Worm (Caenorhabditis elegans) whole organism, L3 larva: ENCODE data around the gene Y119D3B.14.

Source experiments
- aly-2 ChIP-seq: fragments of 150-350 bp; optimal IDR thresholded peaks from 2 replicates; lab custom pipeline; 2014; ENCODE audit warnings: missing biosample characterization, missing genetic modification characterization
- ceh-16 ChIP-seq: sonication (generic microtip); optimal IDR thresholded peaks from 2 replicates; lab custom pipeline; 2017; ENCODE audit warnings: missing biosample characterization, missing genetic modification characterization
- ceh-82 ChIP-seq: fragments of 150-350 bp; optimal IDR thresholded peaks from 2 replicates; lab custom pipeline; 2014; ENCODE audit warnings: missing biosample characterization, missing genetic modification characterization
- ceh-9 ChIP-seq: sonication (generic microtip); optimal IDR thresholded peaks from 2 replicates; lab custom pipeline; 2018; ENCODE audit warnings: missing biosample characterization, missing genetic modification characterization
- daf-12 ChIP-seq: fragments of 150-350 bp; optimal IDR thresholded peaks from 2 replicates; lab custom pipeline; 2014; ENCODE audit warnings: missing biosample characterization, missing genetic modification reagents, missing genetic modification characterization
- elt-3 ChIP-seq, 3 experiments: fragments of 150-350 bp in 1 of 3; sonication (generic microtip) in 2 of 3; optimal IDR thresholded peaks; 2 replicates in 2 of 3; 4 replicates in 1 of 3; lab custom pipeline; 2014 to 2017; ENCODE audit warnings: missing biosample characterization in 3 of 3, missing genetic modification characterization in 3 of 3
- fos-1 ChIP-seq: fragments of 150-350 bp; optimal IDR thresholded peaks from 2 replicates; lab custom pipeline; 2014; ENCODE audit warnings: missing biosample characterization, missing genetic modification characterization
- nhr-11 ChIP-seq: fragments of 150-350 bp; optimal IDR thresholded peaks from 2 replicates; lab custom pipeline; 2014; ENCODE audit warnings: missing biosample characterization, missing genetic modification characterization
- pqm-1 ChIP-seq: fragments of 150-350 bp; optimal IDR thresholded peaks from 2 replicates; lab custom pipeline; 2017; ENCODE audit warnings: missing biosample characterization, missing genetic modification characterization, inconsistent platforms
- snpc-4 ChIP-seq: fragments of 150-350 bp; optimal IDR thresholded peaks from 2 replicates; lab custom pipeline; 2014; ENCODE audit warnings: missing biosample characterization, missing genetic modification characterization
- unc-62 ChIP-seq: fragments of 150-350 bp; sonication (generic microtip); optimal IDR thresholded peaks from 4 replicates; lab custom pipeline; 2014; ENCODE audit warnings: missing biosample characterization, missing genetic modification reagents, missing genetic modification characterization

DNA sequence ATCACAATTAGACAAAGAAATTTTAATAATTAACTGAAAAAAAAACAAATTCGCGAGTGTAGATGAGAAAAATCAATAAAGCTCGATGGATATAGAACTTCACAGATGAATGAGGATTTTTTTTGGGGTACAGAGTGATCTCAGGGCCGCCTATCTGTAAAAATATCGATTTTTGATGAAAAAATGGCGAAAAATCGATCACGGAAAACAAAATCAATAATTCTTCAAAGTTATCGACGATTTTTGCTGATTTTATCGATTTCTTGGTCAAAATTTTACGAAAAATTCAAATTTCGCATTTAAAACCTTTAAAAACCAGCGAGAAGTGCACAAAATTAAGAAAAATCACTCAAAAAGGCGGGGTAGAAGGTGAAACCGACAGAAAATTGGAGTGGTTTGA, 22.5 kb upstream of the Y119D3B.14 start:
- TF ChIP-seq ceh-82 (tag; lab: Kevin White, UChicago) (no peak), ceh-9 (tag; lab: Kevin White, UChicago) (no peak), aly-2 (tag; lab: Kevin White, UChicago) (no peak), ceh-16 (tag; lab: Kevin White, UChicago) (no peak), elt-3 (tag; optimal IDR thresholded peaks at IDR 0.05; lab: Kevin White, UChicago) (no peak), pqm-1 (tag; lab: Kevin White, UChicago) (no peak), snpc-4 (tag; lab: Kevin White, UChicago) (no peak), unc-62 (GFP tag; lab: Kevin White, UChicago) (no peak), daf-12 (tag; lab: Kevin White, UChicago) (no peak), nhr-11 (tag; lab: Kevin White, UChicago) (no peak), fos-1 (tag; lab: Kevin White, UChicago) (no peak)
